Worm (Caenorhabditis elegans): ENCODE data around the gene his-59.

DNA sequence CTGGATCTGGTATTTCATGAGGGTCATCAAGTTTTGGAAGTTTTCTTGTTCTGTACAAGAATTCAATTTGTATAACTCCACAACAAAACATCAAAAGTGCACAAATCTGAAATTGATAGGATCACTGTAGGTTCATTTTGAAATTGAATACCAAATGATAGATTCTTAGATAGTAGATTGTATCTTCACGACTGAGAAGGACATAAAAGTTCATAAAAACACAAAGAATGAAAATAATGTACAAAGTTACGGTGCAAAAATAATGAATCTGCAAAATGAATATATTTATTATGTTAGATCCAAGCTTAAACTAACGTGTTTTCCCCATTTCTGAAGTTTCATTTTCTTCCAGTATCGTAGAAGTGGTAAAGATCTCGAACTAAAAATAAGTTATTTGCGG is 12.9 kb downstream of the his-59 start:
- no peak for TF ChIP-seq mep-1 (tag; optimal IDR thresholded peaks at IDR 0.05)
- TF ChIP-seq dmd-6 (GFP tag; IDR thresholded peaks at IDR 0.05), result no peak
- no peak for TF ChIP-seq unc-39 (tag; optimal IDR thresholded peaks at IDR 0.05)
- no peak for TF ChIP-seq nhr-25 (tag; optimal IDR thresholded peaks at IDR 0.05; ENCODE audit: borderline replicate concordance, insufficient read depth)
- TF ChIP-seq nhr-76 (tag; optimal IDR thresholded peaks at IDR 0.05), result no peak
- TF ChIP-seq ZK546.5 (tag; optimal IDR thresholded peaks at IDR 0.05), result no peak
- TF ChIP-seq php-3 (GFP tag; IDR thresholded peaks at IDR 0.05), result no peak

Data from whole organism, L4 larva.